Worm (Caenorhabditis elegans): ENCODE measurements around the gene ZK1055.6.

- TF ChIP-seq scrt-1 (GFP tag; IDR thresholded peaks at IDR 0.05), result peak; percentile 62; the same call in 1 of the 2 replicates
- no peak for TF ChIP-seq hmbx-1 (tag; optimal IDR thresholded peaks at IDR 0.05)
- no peak for TF ChIP-seq ama-1 (optimal IDR thresholded peaks at IDR 0.05)
- TF ChIP-seq B0310.2 (tag; optimal IDR thresholded peaks at IDR 0.05), result no peak
- no peak; the same call in 1 of the 2 replicates for TF ChIP-seq pes-1 (GFP tag; IDR thresholded peaks at IDR 0.05)
- 0 out of 2 replicates have a peak, but pooled peaks have one; percentile 39 for TF ChIP-seq tbx-37 (GFP tag; conservative IDR thresholded peaks at IDR 0.05)
- TF ChIP-seq aly-1 (tag; optimal IDR thresholded peaks at IDR 0.05), result no peak
These were observed 50.6 kb downstream of the ZK1055.6 start, which contains the start of gene twk-10 for ce11 chrV:6551707-6552390.
